Fruit fly (Drosophila melanogaster) whole organism, embryonic: ENCODE results near the gene CG44094.

Experiments used
- Adf1 ChIP-seq: fragments of 200-800 bp; sonication (Bioruptor generic); IDR thresholded peaks from 2 replicates; pipeline ENCODE4 v1.3.6; 2022; ENCODE audit warnings: missing biosample characterization, missing genetic modification characterization
- Awh ChIP-seq: fragments of 200-800 bp; sonication (Bioruptor generic); IDR thresholded peaks from 2 replicates; pipeline ENCODE4, ENCODE4 v1.3.6; 2022; ENCODE audit warnings: missing biosample characterization, missing genetic modification characterization
- CG10267 ChIP-seq: fragments of 200-800 bp; sonication (Bioruptor generic); optimal IDR thresholded peaks from 2 replicates; lab custom pipeline; 2018; ENCODE audit warnings: missing biosample characterization, mild to moderate bottlenecking, missing genetic modification characterization, moderate library complexity
- CG13287 ChIP-seq: fragments of 200-800 bp; sonication (Bioruptor generic); IDR thresholded peaks from 2 replicates; pipeline ENCODE4 v1.3.6; 2022; ENCODE audit warnings: missing biosample characterization, missing genetic modification characterization; ENCODE audit not compliant: partially characterized antibody
- CG1603 ChIP-seq: fragments of 200-800 bp; sonication (Bioruptor generic); optimal IDR thresholded peaks from 2 replicates; lab custom pipeline; 2019; ENCODE audit warnings: missing biosample characterization, mild to moderate bottlenecking, missing genetic modification characterization, moderate library complexity
- CG16815 ChIP-seq: fragments of 200-800 bp; sonication (Bioruptor generic); optimal IDR thresholded peaks from 3 replicates; lab custom pipeline; 2017; ENCODE audit warnings: missing biosample characterization, mild to moderate bottlenecking, missing genetic modification characterization
- CG31441 ChIP-seq: fragments of 200-800 bp; sonication (Bioruptor generic); IDR thresholded peaks from 2 replicates; pipeline ENCODE4 v1.3.6; 2022; ENCODE audit warnings: missing biosample characterization, missing genetic modification characterization
- CG3281 ChIP-seq: fragments of 200-800 bp; sonication (Bioruptor generic); optimal IDR thresholded peaks from 3 replicates; lab custom pipeline; 2017; ENCODE audit warnings: missing biosample characterization, mild to moderate bottlenecking, missing genetic modification characterization
- CG3407 ChIP-seq: fragments of 200-800 bp; sonication (Bioruptor generic); optimal IDR thresholded peaks from 2 replicates; lab custom pipeline; 2018; ENCODE audit warnings: missing biosample characterization, mild to moderate bottlenecking, missing genetic modification characterization
- CG4360 ChIP-seq: fragments of 200-800 bp; sonication (Bioruptor generic); IDR thresholded peaks from 2 replicates; pipeline ENCODE4 v1.3.6; 2022; ENCODE audit warnings: missing biosample characterization, missing genetic modification characterization
- CG6791 ChIP-seq: fragments of 200-800 bp; sonication (Bioruptor generic); IDR thresholded peaks from 3 replicates; pipeline ENCODE4 v1.3.6; 2022; ENCODE audit warnings: missing biosample characterization, missing genetic modification characterization; ENCODE audit not compliant: partially characterized antibody
- CG8290 ChIP-seq, 3 experiments: fragments of 200-800 bp; sonication (Bioruptor generic); optimal IDR thresholded peaks; 2 replicates each; lab custom pipeline; 2016 to 2019; ENCODE audit warnings: missing biosample characterization in 3 of 3, missing genetic modification characterization in 3 of 3, mild to moderate bottlenecking in 2 of 3, moderate library complexity in 1 of 3
- CG9817 ChIP-seq: fragments of 200-800 bp; sonication (Bioruptor generic); optimal IDR thresholded peaks from 2 replicates; lab custom pipeline; 2018; ENCODE audit warnings: missing biosample characterization, mild to moderate bottlenecking, missing genetic modification characterization, moderate library complexity
- Deaf1 ChIP-seq: fragments of 200-800 bp; optimal IDR thresholded peaks from 3 replicates; lab custom pipeline; 2019; ENCODE audit warnings: missing biosample characterization, mild to moderate bottlenecking, missing genetic modification characterization, moderate library complexity
- Dip2 ChIP-seq: fragments of 200-800 bp; sonication (Bioruptor generic); IDR thresholded peaks from 2 replicates; pipeline ENCODE4 v1.3.6; 2022; ENCODE audit warnings: missing biosample characterization, missing genetic modification characterization
- Dll ChIP-seq: fragments of 200-800 bp; sonication (Bioruptor generic); IDR thresholded peaks from 4 replicates; pipeline ENCODE4 v1.3.6; 2022; ENCODE audit warnings: missing biosample characterization, missing genetic modification characterization; ENCODE audit not compliant: partially characterized antibody
- Dp ChIP-seq: fragments of 200-800 bp; sonication (Bioruptor generic); optimal IDR thresholded peaks from 2 replicates; lab custom pipeline; 2018; ENCODE audit warnings: missing biosample characterization, mild to moderate bottlenecking, missing genetic modification characterization, moderate library complexity
- H15 ChIP-seq: fragments of 200-800 bp; sonication (Bioruptor generic); IDR thresholded peaks from 3 replicates; pipeline ENCODE4 v1.3.6; 2022; ENCODE audit warnings: missing biosample characterization, missing genetic modification characterization
- Jarid2 ChIP-seq: fragments of 200-800 bp; sonication (Bioruptor generic); optimal IDR thresholded peaks from 3 replicates; lab custom pipeline; 2017; ENCODE audit warnings: mild to moderate bottlenecking, missing biosample characterization, missing genetic modification reagents, missing genetic modification characterization
- MBD-R2 ChIP-seq: fragments of 200-800 bp; sonication (Bioruptor generic); IDR thresholded peaks from 2 replicates; pipeline ENCODE4 v1.3.6; 2022; ENCODE audit warnings: missing biosample characterization, missing genetic modification characterization
- Opbp ChIP-seq: fragments of 200-800 bp; sonication (Bioruptor generic); IDR thresholded peaks from 3 replicates; pipeline ENCODE4 v1.3.6; 2022; ENCODE audit warnings: missing biosample characterization, missing genetic modification characterization; ENCODE audit not compliant: partially characterized antibody
- Trl ChIP-seq, 3 experiments: fragments of >200 bp in 2 of 3; fragments of 200-800 bp in 1 of 3; sonication (Bioruptor generic) in 1 of 3; optimal IDR thresholded peaks; 2 replicates in 1 of 3; 3 replicates in 2 of 3; lab custom pipeline; 2016 to 2017; ENCODE audit warnings: missing biosample characterization in 1 of 3, missing genetic modification characterization in 1 of 3
- abd-A ChIP-seq: fragments of 200-800 bp; sonication (Bioruptor generic); optimal IDR thresholded peaks from 3 replicates; lab custom pipeline; 2019; ENCODE audit warnings: missing biosample characterization, mild to moderate bottlenecking, missing genetic modification characterization, moderate library complexity
- bbx ChIP-seq: fragments of 200-800 bp; sonication (Bioruptor generic); IDR thresholded peaks from 2 replicates; pipeline ENCODE4 v1.3.6; 2022; ENCODE audit warnings: missing biosample characterization, missing genetic modification characterization; ENCODE audit not compliant: partially characterized antibody
- cg ChIP-seq: fragments of 200-800 bp; sonication (Bioruptor generic); optimal IDR thresholded peaks from 3 replicates; lab custom pipeline; 2019; ENCODE audit warnings: missing biosample characterization, mild to moderate bottlenecking, missing genetic modification characterization, moderate library complexity
- chinmo ChIP-seq: fragments of 200-800 bp; sonication (Bioruptor generic); IDR thresholded peaks from 4 replicates; pipeline ENCODE4 v1.3.6; 2022; ENCODE audit warnings: missing biosample characterization, missing genetic modification characterization; ENCODE audit not compliant: partially characterized antibody
- crol ChIP-seq: fragments of 200-800 bp; sonication (Bioruptor generic); IDR thresholded peaks from 2 replicates; pipeline ENCODE4 v1.3.6; 2022; ENCODE audit warnings: missing biosample characterization, missing genetic modification characterization
- dimm ChIP-seq: fragments of 200-800 bp; sonication (Bioruptor generic); IDR thresholded peaks from 2 replicates; pipeline ENCODE4 v1.3.6; 2022; ENCODE audit warnings: missing biosample characterization, missing genetic modification characterization
- ems ChIP-seq: fragments of 200-800 bp; sonication (Bioruptor generic); optimal IDR thresholded peaks from 3 replicates; lab custom pipeline; 2016; ENCODE audit warnings: missing biosample characterization, missing genetic modification characterization
- h ChIP-seq: fragments of >200 bp; optimal IDR thresholded peaks from 2 replicates; lab custom pipeline; 2017
- hkb ChIP-seq, 2 experiments: fragments of 200-800 bp in 1 of 2; fragments of >200 bp in 1 of 2; sonication (Bioruptor generic) in 1 of 2; IDR thresholded peaks in 1 of 2; optimal IDR thresholded peaks in 1 of 2; 2 replicates each; pipeline versions ENCODE4 v1.3.6 to Lab custom; 2017 to 2022; ENCODE audit warnings: missing biosample characterization in 1 of 2, missing genetic modification characterization in 1 of 2
- kni ChIP-seq: fragments of 200-800 bp; sonication (Bioruptor generic); optimal IDR thresholded peaks from 3 replicates; lab custom pipeline; 2017; ENCODE audit warnings: mild to moderate bottlenecking, missing biosample characterization, missing genetic modification reagents, missing genetic modification characterization
- sd ChIP-seq: fragments of 200-800 bp; sonication (Bioruptor generic); optimal IDR thresholded peaks from 3 replicates; lab custom pipeline; 2018; ENCODE audit warnings: missing biosample characterization, mild to moderate bottlenecking, missing genetic modification characterization, moderate library complexity
- shn ChIP-seq: fragments of 200-800 bp; sonication (Bioruptor generic); optimal IDR thresholded peaks from 3 replicates; lab custom pipeline; 2016; ENCODE audit warnings: missing biosample characterization, missing genetic modification characterization
- so ChIP-seq: fragments of 200-800 bp; sonication (Bioruptor generic); IDR thresholded peaks from 3 replicates; pipeline ENCODE4 v1.3.6; 2022; ENCODE audit warnings: missing biosample characterization, missing genetic modification characterization
- sqz ChIP-seq: fragments of 200-800 bp; sonication (Bioruptor generic); optimal IDR thresholded peaks from 3 replicates; lab custom pipeline; 2018; ENCODE audit warnings: missing biosample characterization, mild to moderate bottlenecking, missing genetic modification characterization
- usp ChIP-seq: fragments of >200 bp; optimal IDR thresholded peaks from 2 replicates; lab custom pipeline; 2017; ENCODE audit warnings: missing biosample characterization, missing genetic modification characterization
- vvl ChIP-seq: fragments of 200-800 bp; sonication (Bioruptor generic); IDR thresholded peaks from 2 replicates; pipeline ENCODE4 v1.3.6; 2022; ENCODE audit warnings: missing biosample characterization, missing genetic modification characterization
- zfh2 ChIP-seq: fragments of 200-800 bp; sonication (Bioruptor generic); optimal IDR thresholded peaks from 2 replicates; lab custom pipeline; 2016; ENCODE audit warnings: missing biosample characterization, missing genetic modification characterization

Gene CG44094

DNA sequence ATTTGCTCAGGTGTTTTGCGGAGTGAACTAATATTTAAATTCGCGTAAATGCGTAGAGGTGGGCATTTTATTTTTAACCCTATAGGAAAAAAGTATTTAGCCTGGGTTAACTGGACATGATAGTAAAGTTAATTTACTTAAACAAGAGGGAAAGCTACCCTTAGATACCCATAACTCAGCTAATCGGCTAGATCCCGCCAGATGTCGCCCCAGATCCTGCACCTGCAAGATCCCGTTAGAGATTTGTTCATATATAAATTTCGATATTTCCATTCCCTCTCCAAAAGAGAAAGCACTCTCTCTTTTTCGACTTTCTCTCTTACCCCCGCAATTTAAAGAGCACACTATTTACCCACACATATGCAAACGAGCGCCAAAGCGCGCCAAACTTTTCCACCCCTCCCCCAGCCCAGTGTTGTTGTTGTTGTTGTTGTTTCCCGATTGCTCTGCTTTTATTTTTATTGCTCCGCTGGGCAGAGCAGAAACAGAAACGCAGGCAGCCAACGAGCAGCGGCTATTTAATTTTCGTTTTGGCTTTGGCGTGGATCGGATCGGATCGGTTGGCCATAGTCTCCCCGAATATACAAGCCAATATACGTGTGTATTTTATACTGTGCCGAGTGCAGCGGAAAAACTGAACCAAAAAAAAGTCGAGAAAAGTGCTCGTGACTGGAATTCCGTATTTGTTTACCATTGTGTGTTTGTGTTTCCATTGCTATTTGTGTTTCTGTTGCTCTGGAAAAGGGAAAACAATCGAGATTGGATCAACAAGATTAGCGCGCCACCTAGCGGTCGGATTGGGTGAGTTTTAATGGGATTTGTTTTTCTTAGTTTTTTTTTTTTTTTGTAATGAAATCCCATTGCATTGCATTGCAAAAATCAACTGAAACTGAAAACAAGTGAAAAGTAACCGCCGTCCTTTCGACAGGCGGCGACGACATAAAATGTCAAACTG is 558 bp upstream of the CG44094 start, which contains the start of gene stumps (continued):
- no peak for TF ChIP-seq chinmo (GFP tag; lab: Robert Waterston, UW)
- peak; percentile 35 for TF ChIP-seq sqz
- peak; percentile 84 for TF ChIP-seq Deaf1 (tag; lab: Kevin White, UChicago)
- TF ChIP-seq hkb (optimal IDR thresholded peaks at IDR 0.05; lab: Kevin White, UChicago), result no peak
- TF ChIP-seq hkb (GFP tag; IDR thresholded peaks at IDR 0.05; lab: Robert Waterston, UW), result peak; percentile 28; the same call in 1 of the 2 replicates
- no peak for TF ChIP-seq CG31441 (GFP tag; lab: Robert Waterston, UW)
- peak; percentile 84 for TF ChIP-seq crol
- TF ChIP-seq CG6791 (GFP tag; lab: Robert Waterston, UW), result no peak; the same call in 2 of the 3 replicates
- TF ChIP-seq Adf1 (GFP tag; lab: Robert Waterston, UW), result peak; percentile 80
- peak; percentile 9; the same call in 1 of the 2 replicates for TF ChIP-seq CG13287 (GFP tag; lab: Robert Waterston, UW)
- TF ChIP-seq CG16815 (GFP tag; lab: Kevin White, UChicago), result no peak
- TF ChIP-seq cg (GFP tag; lab: Kevin White, UChicago), result peak; percentile 72
- TF ChIP-seq usp (GFP tag; lab: Kevin White, UChicago), result no peak
- TF ChIP-seq dimm (GFP tag; lab: Robert Waterston, UW), result no peak
- no peak for TF ChIP-seq CG10267
- no peak for TF ChIP-seq ems (GFP tag; lab: Kevin White, UChicago)
- no peak for TF ChIP-seq CG3407 (GFP tag; lab: Kevin White, UChicago)
- peak; percentile 89 for TF ChIP-seq CG4360 (GFP tag; lab: Robert Waterston, UW)
- peak; percentile 32 for TF ChIP-seq Jarid2 (GFP tag; lab: Kevin White, UChicago)
- TF ChIP-seq Opbp, result 0 out of 3 replicates have a peak, but pooled peaks have one; percentile 10
- TF ChIP-seq CG8290 (GFP tag; optimal IDR thresholded peaks at IDR 0.05; lab: Kevin White, UChicago), result peak; percentile 0
- no peak for TF ChIP-seq CG8290 (tag; optimal IDR thresholded peaks at IDR 0.05; lab: Kevin White, UChicago)
- no peak for TF ChIP-seq Awh (GFP tag; lab: Robert Waterston, UW)
- 0 out of 4 replicates have a peak, but pooled peaks have one; percentile 24 for TF ChIP-seq Dll (GFP tag; lab: Robert Waterston, UW)
- peak; percentile 77 for TF ChIP-seq sd
- peak; percentile 32; the same call in 1 of the 2 replicates for TF ChIP-seq Dip2 (GFP tag; lab: Robert Waterston, UW)
- TF ChIP-seq CG3281 (GFP tag; lab: Kevin White, UChicago), result no peak
- TF ChIP-seq MBD-R2 (GFP tag; lab: Robert Waterston, UW), result no peak
- 0 out of 2 replicates have a peak, but pooled peaks have one; percentile 7 for TF ChIP-seq bbx (GFP tag; lab: Robert Waterston, UW)
- TF ChIP-seq CG9817 (tag; lab: Kevin White, UChicago), result no peak
- TF ChIP-seq zfh2 (GFP tag; lab: Kevin White, UChicago), result no peak
- peak; percentile 55; the same call in 1 of the 2 replicates for TF ChIP-seq vvl
- peak; percentile 72; the same call in 2 of the 3 replicates for TF ChIP-seq so
- TF ChIP-seq H15, result no peak
- no peak for TF ChIP-seq shn
- TF ChIP-seq Dp (GFP tag; lab: Kevin White, UChicago), result peak; percentile 24
- TF ChIP-seq kni (GFP tag; lab: Kevin White, UChicago), result peak; percentile 85
- no peak for TF ChIP-seq CG1603 (tag; lab: Kevin White, UChicago)
- peak; percentile 61 for TF ChIP-seq Trl (optimal IDR thresholded peaks at IDR 0.05; lab: Kevin White, UChicago)
- TF ChIP-seq Trl (GFP tag; optimal IDR thresholded peaks at IDR 0.05; lab: Kevin White, UChicago), result no peak
- TF ChIP-seq h (lab: Kevin White, UChicago), result no peak
- TF ChIP-seq abd-A, result peak; percentile 86
